Fruit fly (Drosophila melanogaster): ENCODE data around the gene nyo.

dm6 chr3R:31599538-31600313 is 56.9 kb downstream of the nyo start:
- TF ChIP-seq Antp (GFP tag; optimal IDR thresholded peaks at IDR 0.05) (no peak), CG2889 (GFP tag; IDR thresholded peaks at IDR 0.05) (no peak), hth (optimal IDR thresholded peaks at IDR 0.05) (no peak), CG8359 (GFP tag; optimal IDR thresholded peaks at IDR 0.05; ENCODE audit: borderline replicate concordance) (no peak), Camta (GFP tag; optimal IDR thresholded peaks at IDR 0.05) (no peak)

Data from whole organism, embryonic.